Fruit fly (Drosophila melanogaster): ENCODE measurements around the gene cmb.

- no peak for TF ChIP-seq psq (optimal IDR thresholded peaks at IDR 0.05)
- TF ChIP-seq h (optimal IDR thresholded peaks at IDR 0.05): no peak
Observed at dm6 chr3L:13480241-13480627, 37.8 kb downstream of the cmb start.

Measured in Kc167 (cell line).